Worm (Caenorhabditis elegans) whole organism, early embryonic: ENCODE results near the gene let-653.

Experiments
- F13C5.2 ChIP-seq: sonication (generic microtip); optimal IDR thresholded peaks from 2 replicates; lab custom pipeline; 2017; ENCODE audit warnings: mild to moderate bottlenecking, missing genetic modification characterization, inconsistent platforms, missing compliant biosample characterization
- aly-1 ChIP-seq: sonication (generic microtip); optimal IDR thresholded peaks from 2 replicates; lab custom pipeline; 2016; ENCODE audit warnings: missing genetic modification characterization, missing compliant biosample characterization
- ama-1 ChIP-seq: fragments of 150-350 bp; optimal IDR thresholded peaks from 2 replicates; lab custom pipeline; 2014
- ceh-13 ChIP-seq: fragments of 200-800 bp; sonication (Bioruptor generic); optimal IDR thresholded peaks from 2 replicates; lab custom pipeline; 2018; ENCODE audit warnings: mild to moderate bottlenecking, missing genetic modification characterization, missing compliant biosample characterization
- flt-1 ChIP-seq: fragments of 200-800 bp; sonication (Bioruptor generic); IDR thresholded peaks from 2 replicates; pipeline ENCODE4 v1.3.6; 2022; ENCODE audit warnings: missing genetic modification characterization, missing compliant biosample characterization
- hmg-4 ChIP-seq: fragments of 200-800 bp; sonication (Bioruptor generic); optimal IDR thresholded peaks from 2 replicates; lab custom pipeline; 2018; ENCODE audit warnings: mild to moderate bottlenecking, missing genetic modification characterization, missing compliant biosample characterization
- scrt-1 ChIP-seq: fragments of 200-800 bp; sonication (Bioruptor generic); IDR thresholded peaks from 2 replicates; pipeline ENCODE4 v1.3.6; 2022; ENCODE audit warnings: missing genetic modification characterization, missing compliant biosample characterization
- tbx-37 ChIP-seq: fragments of 200-800 bp; sonication (Bioruptor generic); conservative IDR thresholded peaks from 2 replicates; pipeline ENCODE4 v1.3.6; 2022; ENCODE audit warnings: missing genetic modification reagents, missing genetic modification characterization, missing compliant biosample characterization
- tra-4 ChIP-seq: sonication (generic microtip); optimal IDR thresholded peaks from 2 replicates; lab custom pipeline; 2017; ENCODE audit warnings: missing genetic modification characterization, missing compliant biosample characterization

ce11 chrIV:11859995-11860605 is 25.3 kb upstream of the let-653 start, which contains the start of gene mob-1:
- TF ChIP-seq ama-1 = no peak
- no peak for TF ChIP-seq F13C5.2 (tag; lab: Kevin White, UChicago)
- no peak for TF ChIP-seq scrt-1 (GFP tag; lab: Robert Waterston, UW)
- no peak for TF ChIP-seq ceh-13 (GFP tag; lab: Kevin White, UChicago)
- TF ChIP-seq flt-1 (GFP tag; lab: Robert Waterston, UW) = no peak
- no peak for TF ChIP-seq aly-1 (tag; lab: Kevin White, UChicago)
- TF ChIP-seq tbx-37 = no peak
- TF ChIP-seq hmg-4 (GFP tag; lab: Kevin White, UChicago) = no peak
- no peak for TF ChIP-seq tra-4 (tag; lab: Kevin White, UChicago)
